Worm (Caenorhabditis elegans): Measurements from ENCODE around the gene nspc-16.

Gene nspc-16

ce11 chrX:14566047-14566446 lies 42.7 kb downstream of the nspc-16 start (continued):
- TF ChIP-seq lin-14 (GFP tag; optimal IDR thresholded peaks at IDR 0.05) = peak; percentile 71
- TF ChIP-seq nhr-71 (tag; optimal IDR thresholded peaks at IDR 0.05) = peak; percentile 77
- no peak for TF ChIP-seq unc-62 (GFP tag; optimal IDR thresholded peaks at IDR 0.05)
- TF ChIP-seq hlh-4 (tag; optimal IDR thresholded peaks at IDR 0.05) = no peak
- TF ChIP-seq unc-86 (tag; optimal IDR thresholded peaks at IDR 0.05) = no peak

DNA sequence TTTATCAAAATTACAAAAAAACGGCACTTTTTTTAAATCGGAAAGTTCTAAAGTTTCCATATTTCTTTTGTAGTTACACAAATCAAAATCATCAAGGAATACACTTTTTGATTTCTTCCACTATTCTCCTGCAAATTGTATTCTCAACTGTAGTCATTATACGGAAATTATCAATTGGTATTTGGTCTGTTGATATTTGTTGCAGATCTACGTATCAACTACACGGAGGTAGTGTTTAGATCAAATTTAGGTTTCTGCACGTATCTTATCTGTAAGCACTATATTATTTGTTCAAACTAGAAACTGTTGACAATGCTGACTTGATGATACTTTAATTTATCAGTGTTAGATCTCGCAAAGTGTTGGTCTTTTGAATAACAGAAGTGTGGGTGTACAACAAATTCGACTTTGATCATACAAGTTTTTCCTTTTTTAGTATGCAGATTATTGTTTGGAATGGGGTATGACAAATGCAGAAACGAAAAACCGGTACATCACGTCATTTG lies 44.9 kb downstream of the nspc-16 start:
- no peak for TF ChIP-seq xbp-1 (tag; optimal IDR thresholded peaks at IDR 0.05)
- TF ChIP-seq unc-130 (tag; optimal IDR thresholded peaks at IDR 0.05) = no peak
- no peak for TF ChIP-seq pax-3 (tag; optimal IDR thresholded peaks at IDR 0.05)
- TF ChIP-seq sox-4 (tag; optimal IDR thresholded peaks at IDR 0.05) = no peak
- no peak for TF ChIP-seq isw-1 (GFP tag; IDR thresholded peaks at IDR 0.05)
- TF ChIP-seq snpc-4 (tag; optimal IDR thresholded peaks at IDR 0.05) = no peak
- no peak for TF ChIP-seq ztf-4 (tag; optimal IDR thresholded peaks at IDR 0.05)
- no peak for TF ChIP-seq nhr-77 (tag; optimal IDR thresholded peaks at IDR 0.05)
- TF ChIP-seq nhr-85 (tag) = peak; percentile 56
- TF ChIP-seq elt-2 (tag; optimal IDR thresholded peaks at IDR 0.05) = peak; percentile 4
- TF ChIP-seq mdl-1 (tag; optimal IDR thresholded peaks at IDR 0.05) = no peak
- TF ChIP-seq nhr-84 (tag; optimal IDR thresholded peaks at IDR 0.05) = no peak
- no peak for TF ChIP-seq nhr-47 (tag; optimal IDR thresholded peaks at IDR 0.05)

ce11 chrX:14571277-14571676 lies 47.9 kb downstream of the nspc-16 start:
- TF ChIP-seq C16A3.4 (tag; optimal IDR thresholded peaks at IDR 0.05) (no peak), ceh-8 (GFP tag; optimal IDR thresholded peaks at IDR 0.05) (no peak), unc-30 (tag; optimal IDR thresholded peaks at IDR 0.05) (no peak), nhr-19 (GFP tag; conservative IDR thresholded peaks at IDR 0.05) (no peak)

DNA sequence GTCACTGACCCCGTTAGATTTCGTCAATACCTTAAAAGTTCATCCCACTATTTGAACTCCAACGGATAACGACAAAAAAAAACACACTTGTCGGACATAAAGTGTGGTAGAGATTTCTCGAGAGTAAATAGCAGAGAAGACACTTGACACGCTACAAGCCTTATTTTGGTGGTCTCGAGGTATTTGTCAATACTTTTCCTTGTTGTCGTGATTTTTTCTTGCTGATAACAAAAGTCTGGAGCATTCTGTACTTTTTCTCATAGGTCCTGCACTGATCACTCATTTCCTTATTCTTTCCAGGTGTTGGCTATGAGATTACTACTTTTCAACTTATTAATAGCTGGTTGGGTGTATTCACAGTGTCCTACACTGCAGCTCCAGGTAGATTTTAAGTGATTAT lies 49.0 kb downstream of the nspc-16 start, which contains the start of gene lron-1:
lron-1 (plus strand) TSS at position 301 of the 400 bp plus-strand sequence.
- TF ChIP-seq lin-13 (GFP tag; optimal IDR thresholded peaks at IDR 0.05) (no peak), elt-3 (tag; optimal IDR thresholded peaks at IDR 0.05) (no peak), sox-4 (tag; optimal IDR thresholded peaks at IDR 0.05) (no peak), Y116A8C.19 (tag; optimal IDR thresholded peaks at IDR 0.05; ENCODE audit: borderline replicate concordance) (no peak)
